Worm (Caenorhabditis elegans): ENCODE data around the gene F59B2.13.

F59B2.13 gene

ce11 chrIII:9047260-9047659, 20.4 kb upstream of the F59B2.13 start:
- TF ChIP-seq ceh-36 (tag; optimal IDR thresholded peaks at IDR 0.05) = no peak
- TF ChIP-seq B0310.2 (tag; optimal IDR thresholded peaks at IDR 0.05) = no peak
- TF ChIP-seq sea-1 (GFP tag; conservative IDR thresholded peaks at IDR 0.05) = no peak
- no peak for TF ChIP-seq tra-4 (tag; optimal IDR thresholded peaks at IDR 0.05)
- no peak for TF ChIP-seq hmbx-1 (tag; optimal IDR thresholded peaks at IDR 0.05)
- TF ChIP-seq ceh-13 (GFP tag; optimal IDR thresholded peaks at IDR 0.05) = no peak
- no peak for TF ChIP-seq flt-1 (GFP tag; IDR thresholded peaks at IDR 0.05)
- TF ChIP-seq tbx-11 (GFP tag; IDR thresholded peaks at IDR 0.05) = no peak
- no peak for TF ChIP-seq F13C5.2 (tag; optimal IDR thresholded peaks at IDR 0.05)
- no peak for TF ChIP-seq ama-1 (optimal IDR thresholded peaks at IDR 0.05)
- TF ChIP-seq hnd-1 (tag; optimal IDR thresholded peaks at IDR 0.05) = no peak
- no peak for TF ChIP-seq scrt-1 (GFP tag; IDR thresholded peaks at IDR 0.05)

ce11 chrIII:9045838-9046237, 19.0 kb upstream of the F59B2.13 start, which contains the start of gene R107.2:
R107.2 (minus strand) TSS chrIII:9045938.
- TF ChIP-seq ceh-13 (GFP tag; optimal IDR thresholded peaks at IDR 0.05) (no peak), tbx-11 (GFP tag; IDR thresholded peaks at IDR 0.05) (no peak), B0310.2 (tag; optimal IDR thresholded peaks at IDR 0.05) (no peak), tbx-37 (GFP tag; conservative IDR thresholded peaks at IDR 0.05) (no peak), hnd-1 (tag; optimal IDR thresholded peaks at IDR 0.05) (no peak)

ce11 chrIII:9043200-9043599, 16.3 kb upstream of the F59B2.13 start, which contains the start of gene nac-2:
nac-2 (minus strand) TSS chrIII:9043300.
- TF ChIP-seq F13C5.2 (tag; optimal IDR thresholded peaks at IDR 0.05) (no peak), ceh-36 (tag; optimal IDR thresholded peaks at IDR 0.05) (no peak), hmbx-1 (tag; optimal IDR thresholded peaks at IDR 0.05) (no peak), ceh-13 (GFP tag; optimal IDR thresholded peaks at IDR 0.05) (no peak), scrt-1 (GFP tag; IDR thresholded peaks at IDR 0.05) (no peak), ama-1 (optimal IDR thresholded peaks at IDR 0.05) (no peak), aly-1 (tag; optimal IDR thresholded peaks at IDR 0.05) (no peak), tra-4 (tag; optimal IDR thresholded peaks at IDR 0.05) (no peak), tbx-37 (GFP tag; conservative IDR thresholded peaks at IDR 0.05) (no peak), ets-7 (tag; optimal IDR thresholded peaks at IDR 0.05) (no peak), pes-1 (GFP tag; IDR thresholded peaks at IDR 0.05) (no peak), sea-1 (GFP tag; conservative IDR thresholded peaks at IDR 0.05) (no peak), flt-1 (GFP tag; IDR thresholded peaks at IDR 0.05) (no peak), B0310.2 (tag; optimal IDR thresholded peaks at IDR 0.05) (no peak), hmg-4 (GFP tag; optimal IDR thresholded peaks at IDR 0.05) (no peak), hnd-1 (tag; optimal IDR thresholded peaks at IDR 0.05) (no peak), tbx-11 (GFP tag; IDR thresholded peaks at IDR 0.05) (no peak)

ce11 chrIII:9037658-9038057, 10.8 kb upstream of the F59B2.13 start, which contains the start of gene R107.9:
R107.9 (plus strand) TSS chrIII:9037958.
- no peak for TF ChIP-seq sea-1 (GFP tag; conservative IDR thresholded peaks at IDR 0.05)
- no peak for TF ChIP-seq ceh-13 (GFP tag; optimal IDR thresholded peaks at IDR 0.05)
- TF ChIP-seq hmg-4 (GFP tag; optimal IDR thresholded peaks at IDR 0.05) = no peak
- TF ChIP-seq B0310.2 (tag; optimal IDR thresholded peaks at IDR 0.05) = no peak
- TF ChIP-seq scrt-1 (GFP tag; IDR thresholded peaks at IDR 0.05) = no peak
- no peak for TF ChIP-seq tra-4 (tag; optimal IDR thresholded peaks at IDR 0.05)

ce11 chrIII:9035037-9035436, 8.2 kb upstream of the F59B2.13 start:
- TF ChIP-seq pes-1 (GFP tag; IDR thresholded peaks at IDR 0.05) = no peak
- TF ChIP-seq tbx-37 (GFP tag; conservative IDR thresholded peaks at IDR 0.05) = no peak
- no peak for TF ChIP-seq scrt-1 (GFP tag; IDR thresholded peaks at IDR 0.05)
- TF ChIP-seq tbx-11 (GFP tag; IDR thresholded peaks at IDR 0.05) = no peak
- TF ChIP-seq hmg-4 (GFP tag; optimal IDR thresholded peaks at IDR 0.05) = no peak
- no peak for TF ChIP-seq hmbx-1 (tag; optimal IDR thresholded peaks at IDR 0.05)
- TF ChIP-seq ama-1 (optimal IDR thresholded peaks at IDR 0.05) = no peak
- TF ChIP-seq ceh-36 (tag; optimal IDR thresholded peaks at IDR 0.05) = no peak
- TF ChIP-seq F13C5.2 (tag; optimal IDR thresholded peaks at IDR 0.05) = no peak
- TF ChIP-seq sea-1 (GFP tag; conservative IDR thresholded peaks at IDR 0.05) = no peak
- no peak for TF ChIP-seq ceh-13 (GFP tag; optimal IDR thresholded peaks at IDR 0.05)
- TF ChIP-seq B0310.2 (tag; optimal IDR thresholded peaks at IDR 0.05) = no peak
- TF ChIP-seq ets-7 (tag; optimal IDR thresholded peaks at IDR 0.05) = no peak
- TF ChIP-seq aly-1 (tag; optimal IDR thresholded peaks at IDR 0.05) = no peak
- no peak for TF ChIP-seq hnd-1 (tag; optimal IDR thresholded peaks at IDR 0.05)
- no peak for TF ChIP-seq tra-4 (tag; optimal IDR thresholded peaks at IDR 0.05)
- no peak for TF ChIP-seq flt-1 (GFP tag; IDR thresholded peaks at IDR 0.05)

ce11 chrIII:9034133-9034532, 7.3 kb upstream of the F59B2.13 start:
- TF ChIP-seq hnd-1 (tag; optimal IDR thresholded peaks at IDR 0.05) = no peak
- no peak for TF ChIP-seq sea-1 (GFP tag; conservative IDR thresholded peaks at IDR 0.05)

- TF ChIP-seq flt-1 (GFP tag; IDR thresholded peaks at IDR 0.05) (no peak), aly-1 (tag; optimal IDR thresholded peaks at IDR 0.05) (no peak), hmg-4 (GFP tag; optimal IDR thresholded peaks at IDR 0.05) (no peak), pes-1 (GFP tag; IDR thresholded peaks at IDR 0.05) (no peak)
Observed at ce11 chrIII:9030818-9031217, 4.0 kb upstream of the F59B2.13 start.

- TF ChIP-seq flt-1 (GFP tag; IDR thresholded peaks at IDR 0.05) (no peak), sea-1 (GFP tag; conservative IDR thresholded peaks at IDR 0.05) (no peak), scrt-1 (GFP tag; IDR thresholded peaks at IDR 0.05) (no peak), B0310.2 (tag; optimal IDR thresholded peaks at IDR 0.05) (no peak), ceh-36 (tag; optimal IDR thresholded peaks at IDR 0.05) (no peak), tbx-11 (GFP tag; IDR thresholded peaks at IDR 0.05) (no peak), aly-1 (tag; optimal IDR thresholded peaks at IDR 0.05) (no peak), tra-4 (tag; optimal IDR thresholded peaks at IDR 0.05) (no peak), hmbx-1 (tag; optimal IDR thresholded peaks at IDR 0.05) (no peak), hmg-4 (GFP tag; optimal IDR thresholded peaks at IDR 0.05) (no peak), tbx-37 (GFP tag; conservative IDR thresholded peaks at IDR 0.05) (no peak), ets-7 (tag; optimal IDR thresholded peaks at IDR 0.05) (no peak)
Observed at ce11 chrIII:9023601-9024000, 3.2 kb downstream of the F59B2.13 start.
